Worm (Caenorhabditis elegans) whole organism, L4 larva: Measurements from ENCODE around the gene nhr-149.

Experiments used
- F10B5.3 ChIP-seq: sonication (generic microtip); optimal IDR thresholded peaks from 2 replicates; lab custom pipeline; 2016; ENCODE audit warnings: mild to moderate bottlenecking, missing genetic modification characterization, missing compliant biosample characterization
- R02D3.7 ChIP-seq: fragments of 150-350 bp; sonication (generic microtip); optimal IDR thresholded peaks from 3 replicates; lab custom pipeline; 2014; ENCODE audit warnings: missing biosample characterization, missing genetic modification characterization
- T20F7.1 ChIP-seq: fragments of 200-800 bp; sonication (Bioruptor generic); optimal IDR thresholded peaks from 2 replicates; lab custom pipeline; 2018; ENCODE audit warnings: mild to moderate bottlenecking, missing genetic modification characterization, missing compliant biosample characterization
- Y48G9A.11 ChIP-seq: fragments of 200-800 bp; sonication (Bioruptor generic); IDR thresholded peaks from 2 replicates; pipeline ENCODE4 v1.3.6; 2022; ENCODE audit warnings: missing genetic modification reagents, missing genetic modification characterization, missing compliant biosample characterization
- Y75B8A.6 ChIP-seq: fragments of 200-800 bp; sonication (Bioruptor generic); IDR thresholded peaks from 2 replicates; pipeline ENCODE4 v1.3.6; 2022; ENCODE audit warnings: missing genetic modification reagents, missing genetic modification characterization, missing compliant biosample characterization
- ZK337.2 ChIP-seq: fragments of 200-800 bp; sonication (Bioruptor generic); IDR thresholded peaks from 2 replicates; pipeline ENCODE4 v1.3.6; 2022; ENCODE audit warnings: missing genetic modification reagents, missing genetic modification characterization, missing compliant biosample characterization
- ZK546.5 ChIP-seq, 2 experiments: sonication (generic microtip); optimal IDR thresholded peaks; 2 replicates each; lab custom pipeline; 2017; ENCODE audit warnings: missing biosample characterization in 2 of 2, missing genetic modification characterization in 2 of 2
- aly-2 ChIP-seq: sonication (generic microtip); optimal IDR thresholded peaks from 2 replicates; lab custom pipeline; 2018; ENCODE audit warnings: missing biosample characterization, missing genetic modification characterization
- ama-1 ChIP-seq: fragments of 150-350 bp; optimal IDR thresholded peaks from 2 replicates; lab custom pipeline; 2014; ENCODE audit warnings: inconsistent platforms, mixed read lengths
- ceh-20 ChIP-seq: fragments of 200-800 bp; sonication (Bioruptor generic); IDR thresholded peaks from 2 replicates; pipeline ENCODE4 v1.3.6; 2022; ENCODE audit warnings: missing genetic modification reagents, missing genetic modification characterization, missing compliant biosample characterization
- ceh-82 ChIP-seq: sonication (generic microtip); optimal IDR thresholded peaks from 2 replicates; lab custom pipeline; 2017; ENCODE audit warnings: missing biosample characterization, missing genetic modification characterization
- daf-12 ChIP-seq: fragments of 150-350 bp; optimal IDR thresholded peaks from 2 replicates; lab custom pipeline; 2014; ENCODE audit warnings: missing biosample characterization, missing genetic modification reagents, missing genetic modification characterization
- daf-19 ChIP-seq: fragments of 200-800 bp; sonication (Bioruptor generic); conservative IDR thresholded peaks from 2 replicates; pipeline ENCODE4 v1.3.6; 2022; ENCODE audit warnings: missing genetic modification characterization, missing compliant biosample characterization
- dmd-8 ChIP-seq: fragments of 200-800 bp; sonication (Bioruptor generic); IDR thresholded peaks from 2 replicates; pipeline ENCODE4 v1.3.6; 2022; ENCODE audit warnings: missing genetic modification characterization, missing compliant biosample characterization
- dmd-9 ChIP-seq: fragments of 200-800 bp; sonication (Bioruptor generic); IDR thresholded peaks from 2 replicates; pipeline ENCODE4 v1.3.6; 2022; ENCODE audit warnings: missing genetic modification reagents, missing genetic modification characterization, missing compliant biosample characterization
- dpl-1 ChIP-seq: fragments of 150-350 bp; optimal IDR thresholded peaks from 2 replicates; lab custom pipeline; 2014; ENCODE audit warnings: missing biosample characterization, missing genetic modification reagents, missing genetic modification characterization
- dve-1 ChIP-seq: sonication (generic microtip); optimal IDR thresholded peaks from 2 replicates; lab custom pipeline; 2017; ENCODE audit warnings: antibody characterized with exemption, mild to moderate bottlenecking, missing genetic modification characterization, missing compliant biosample characterization; ENCODE audit not compliant: insufficient read depth
- egl-27 ChIP-seq: sonication (generic microtip); optimal IDR thresholded peaks from 3 replicates; lab custom pipeline; 2017; ENCODE audit warnings: missing biosample characterization, missing genetic modification reagents, missing genetic modification characterization
- fkh-10 ChIP-seq: fragments of 150-350 bp; optimal IDR thresholded peaks from 2 replicates; lab custom pipeline; 2014; ENCODE audit warnings: missing biosample characterization, missing genetic modification reagents, missing genetic modification characterization
- hif-1 ChIP-seq, 2 experiments: sonication (generic microtip); optimal IDR thresholded peaks; 2 replicates each; lab custom pipeline; 2016 to 2017; ENCODE audit warnings: missing compliant biosample characterization in 2 of 2, missing genetic modification characterization in 2 of 2, missing genetic modification reagents in 2 of 2, missing genotype in 2 of 2, mild to moderate bottlenecking in 1 of 2
- hlh-30 ChIP-seq: sonication (generic microtip); optimal IDR thresholded peaks from 2 replicates; lab custom pipeline; 2017; ENCODE audit warnings: antibody characterized with exemption, mild to moderate bottlenecking, missing genetic modification characterization, missing compliant biosample characterization; ENCODE audit not compliant: insufficient read depth
- lin-13 ChIP-seq: fragments of 150-350 bp; optimal IDR thresholded peaks from 2 replicates; lab custom pipeline; 2014; ENCODE audit warnings: missing biosample characterization, missing genetic modification reagents, missing genetic modification characterization
- lin-15B ChIP-seq: fragments of 150-350 bp; sonication (generic microtip); optimal IDR thresholded peaks from 3 replicates; lab custom pipeline; 2014; ENCODE audit warnings: missing biosample characterization, missing genetic modification characterization
- lin-29 ChIP-seq: fragments of 200-800 bp; sonication (Bioruptor generic); IDR thresholded peaks from 2 replicates; pipeline ENCODE4 v1.3.6; 2022; ENCODE audit warnings: missing genetic modification reagents, missing genetic modification characterization, missing compliant biosample characterization
- lin-38 ChIP-seq: fragments of 200-800 bp; sonication (Bioruptor generic); IDR thresholded peaks from 2 replicates; pipeline ENCODE4 v1.3.6; 2022; ENCODE audit warnings: missing genetic modification reagents, missing genetic modification characterization, missing compliant biosample characterization
- madf-5 ChIP-seq, 2 experiments: fragments of 200-800 bp; sonication (Bioruptor generic); IDR thresholded peaks; 2 replicates each; pipeline ENCODE4 v1.3.6; 2022; ENCODE audit warnings: missing compliant biosample characterization in 2 of 2, missing genetic modification characterization in 2 of 2
- mdl-1 ChIP-seq, 2 experiments: fragments of 150-350 bp in 1 of 2; sonication (generic microtip) in 1 of 2; optimal IDR thresholded peaks; 2 replicates each; lab custom pipeline; 2014 to 2017; ENCODE audit warnings: missing biosample characterization in 2 of 2, missing genetic modification characterization in 2 of 2
- mxl-2 ChIP-seq: fragments of 200-800 bp; sonication (Bioruptor generic); conservative IDR thresholded peaks from 2 replicates; pipeline ENCODE4 v1.3.6; 2022; ENCODE audit warnings: missing genetic modification reagents, missing genetic modification characterization, missing compliant biosample characterization
- nhr-10 ChIP-seq: fragments of 150-350 bp; optimal IDR thresholded peaks from 2 replicates; lab custom pipeline; 2014; ENCODE audit warnings: missing biosample characterization, missing genetic modification characterization
- nhr-28 ChIP-seq: fragments of 150-350 bp; optimal IDR thresholded peaks from 2 replicates; lab custom pipeline; 2014; ENCODE audit warnings: missing biosample characterization, missing genetic modification characterization
- nhr-48 ChIP-seq: sonication (generic microtip); optimal IDR thresholded peaks from 2 replicates; lab custom pipeline; 2016; ENCODE audit warnings: mild to moderate bottlenecking, missing genetic modification characterization, missing compliant biosample characterization
- nhr-76 ChIP-seq: fragments of 150-350 bp; optimal IDR thresholded peaks from 2 replicates; lab custom pipeline; 2014; ENCODE audit warnings: missing biosample characterization, missing genetic modification characterization
- php-3 ChIP-seq: fragments of 200-800 bp; sonication (Bioruptor generic); IDR thresholded peaks from 2 replicates; pipeline ENCODE4 v1.3.6; 2022; ENCODE audit warnings: missing genetic modification reagents, missing genetic modification characterization, missing compliant biosample characterization
- rbr-2 ChIP-seq: sonication (generic microtip); optimal IDR thresholded peaks from 2 replicates; lab custom pipeline; 2016; ENCODE audit warnings: missing genotype, missing genetic modification characterization, missing compliant biosample characterization
- set-16 ChIP-seq: fragments of 200-800 bp; sonication (Bioruptor generic); IDR thresholded peaks from 2 replicates; pipeline ENCODE4 v1.3.6; 2022; ENCODE audit warnings: missing genetic modification reagents, missing genetic modification characterization, missing compliant biosample characterization
- snpc-4 ChIP-seq: fragments of 150-350 bp; optimal IDR thresholded peaks from 2 replicates; lab custom pipeline; 2014; ENCODE audit warnings: missing biosample characterization, missing genetic modification characterization
- spr-1 ChIP-seq: sonication (generic microtip); optimal IDR thresholded peaks from 2 replicates; lab custom pipeline; 2016; ENCODE audit warnings: mild to moderate bottlenecking, missing genetic modification characterization, missing compliant biosample characterization
- spr-3 ChIP-seq: fragments of 200-800 bp; sonication (Bioruptor generic); optimal IDR thresholded peaks from 2 replicates; lab custom pipeline; 2018; ENCODE audit warnings: mild to moderate bottlenecking, missing genetic modification characterization, missing compliant biosample characterization
- unc-62 ChIP-seq, 3 experiments: fragments of 150-350 bp in 1 of 3; sonication (generic microtip); optimal IDR thresholded peaks in 2 of 3; peaks in 1 of 3; 1 replicate in 1 of 3; 2 replicates in 2 of 3; lab custom pipeline; 2014 to 2017; ENCODE audit warnings: missing biosample characterization in 3 of 3, missing genetic modification characterization in 3 of 3, missing genetic modification reagents in 3 of 3, missing genotype in 1 of 3
- zag-1 ChIP-seq: fragments of 150-350 bp; optimal IDR thresholded peaks from 2 replicates; lab custom pipeline; 2014; ENCODE audit warnings: missing biosample characterization, missing genetic modification characterization
- zfp-2 ChIP-seq: sonication (generic microtip); optimal IDR thresholded peaks from 2 replicates; lab custom pipeline; 2016; ENCODE audit warnings: mild to moderate bottlenecking, missing genetic modification characterization, missing compliant biosample characterization
- zip-2 ChIP-seq: fragments of 150-350 bp; optimal IDR thresholded peaks from 2 replicates; lab custom pipeline; 2014; ENCODE audit warnings: missing biosample characterization, missing genetic modification characterization

The nhr-149 gene

DNA sequence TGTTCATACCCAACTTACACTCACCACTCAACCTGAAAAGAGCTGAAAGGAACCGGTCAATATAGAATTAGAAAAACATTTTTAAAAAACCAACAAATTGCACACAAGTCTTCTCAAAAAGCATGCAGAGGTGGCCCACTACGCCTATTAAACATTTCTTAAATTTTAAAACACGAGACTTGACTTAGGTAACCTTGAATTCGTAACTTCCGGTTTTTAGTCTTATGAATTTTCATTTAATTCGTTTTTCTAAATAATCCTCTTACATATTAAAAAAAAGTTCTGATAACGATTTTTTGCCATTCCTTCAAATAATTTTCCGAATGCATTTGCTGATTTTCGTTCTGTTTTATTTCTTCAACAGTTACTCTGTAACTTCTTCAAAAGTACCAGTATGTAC lies 21.3 kb downstream of the nhr-149 start, which contains the start of gene clec-7:
Gene clec-7 (plus strand): TSS at position 301 of the 400 bp plus-strand sequence.
- TF ChIP-seq R02D3.7 (tag; lab: Kevin White, UChicago): no peak
- TF ChIP-seq unc-62 (GFP tag; optimal IDR thresholded peaks at IDR 0.05 in 1 of 2; lab: Kevin White, UChicago): peak in 1 of 2 experiments; percentile 43
- TF ChIP-seq unc-62 (tag; optimal IDR thresholded peaks at IDR 0.05; lab: Kevin White, UChicago): no peak

- TF ChIP-seq hlh-30 (tag; lab: Kevin White, UChicago) (no peak), nhr-76 (tag; lab: Kevin White, UChicago) (no peak), nhr-48 (tag; lab: Kevin White, UChicago) (no peak), F10B5.3 (no peak), ceh-20 (GFP tag; lab: Robert Waterston, UW) (no peak), ZK546.5 (tag; optimal IDR thresholded peaks at IDR 0.05; lab: Kevin White, UChicago) (no peak), lin-15B (tag; lab: Kevin White, UChicago) (no peak), dmd-8 (GFP tag; lab: Robert Waterston, UW) (no peak), unc-62 (GFP tag; optimal IDR thresholded peaks at IDR 0.05 in 1 of 2; lab: Kevin White, UChicago) (no peak), unc-62 (tag; optimal IDR thresholded peaks at IDR 0.05; lab: Kevin White, UChicago) (no peak), aly-2 (tag; lab: Kevin White, UChicago) (no peak), nhr-28 (no peak), daf-12 (tag; lab: Kevin White, UChicago) (no peak), lin-29 (GFP tag; lab: Robert Waterston, UW) (no peak), ceh-82 (tag; lab: Kevin White, UChicago) (no peak), snpc-4 (no peak), set-16 (GFP tag; lab: Robert Waterston, UW) (no peak), ama-1 (no peak), spr-3 (GFP tag; lab: Kevin White, UChicago) (no peak)
- TF ChIP-seq, all 104 proteins: peak for 0
Measured at ce11 chrV:7326928-7327327, 22.5 kb downstream of the nhr-149 start, which contains the start of gene F10G2.4. F10G2.4 (plus strand) TSS chrV:7327228.

ce11 chrV:7325285-7325684 lies 24.2 kb downstream of the nhr-149 start, which contains the start of gene srx-92:
srx-92 (minus strand) TSS chrV:7325385.
- TF ChIP-seq zfp-2 (tag; lab: Kevin White, UChicago): no peak
- TF ChIP-seq madf-5 (GFP tag; IDR thresholded peaks at IDR 0.05; lab: Robert Waterston, UW): no peak
- TF ChIP-seq daf-19 (GFP tag; lab: Robert Waterston, UW): no peak
- no peak for TF ChIP-seq lin-38
- TF ChIP-seq php-3 (GFP tag; lab: Robert Waterston, UW): no peak
- TF ChIP-seq ZK337.2 (GFP tag; lab: Robert Waterston, UW): no peak
- no peak for TF ChIP-seq dve-1
- no peak for TF ChIP-seq hif-1 (tag; optimal IDR thresholded peaks at IDR 0.05; lab: Kevin White, UChicago)
- no peak for TF ChIP-seq ceh-82 (tag; lab: Kevin White, UChicago)
- TF ChIP-seq mdl-1 (tag; optimal IDR thresholded peaks at IDR 0.05; lab: Kevin White, UChicago): no peak
- no peak for TF ChIP-seq T20F7.1 (GFP tag; lab: Kevin White, UChicago)
- TF ChIP-seq ZK546.5 (tag; optimal IDR thresholded peaks at IDR 0.05; lab: Kevin White, UChicago): no peak
- TF ChIP-seq lin-29 (GFP tag; lab: Robert Waterston, UW): no peak
- no peak for TF ChIP-seq R02D3.7 (tag; lab: Kevin White, UChicago)

DNA sequence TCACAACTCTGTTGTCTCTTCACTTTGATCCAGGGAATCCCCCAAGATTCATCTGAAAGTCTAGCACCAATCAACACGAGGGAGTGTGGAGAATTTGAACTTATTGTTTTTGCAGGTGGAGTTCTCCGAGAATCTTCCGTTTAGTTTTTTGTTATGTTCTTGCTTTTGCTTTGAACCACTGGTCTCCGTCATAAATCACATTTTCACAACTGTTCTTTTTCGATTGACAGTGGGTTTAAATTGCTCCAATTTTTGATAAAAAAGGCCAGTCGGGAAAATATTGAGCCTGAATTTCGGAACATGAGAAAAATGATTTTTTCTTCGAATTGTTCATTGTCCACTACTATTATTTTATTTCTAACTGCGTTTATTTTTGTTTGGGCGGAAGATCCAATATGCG lies 27.5 kb downstream of the nhr-149 start, which contains the start of gene F10G2.10:
Gene F10G2.10 (plus strand): TSS at position 301 of the 400 bp plus-strand sequence.
- TF ChIP-seq dpl-1 (no peak), unc-62 (GFP tag; optimal IDR thresholded peaks at IDR 0.05 in 1 of 2; lab: Kevin White, UChicago) (peak in 1 of 2 experiments; percentile 39), unc-62 (tag; optimal IDR thresholded peaks at IDR 0.05; lab: Kevin White, UChicago) (no peak), Y48G9A.11 (GFP tag; lab: Robert Waterston, UW) (no peak), egl-27 (tag; lab: Kevin White, UChicago) (no peak)

ce11 chrV:7320909-7321308 lies 28.5 kb downstream of the nhr-149 start, which contains the start of gene lmd-4:
lmd-4 (minus strand) TSS chrV:7321009.
- no peak for TF ChIP-seq spr-1 (tag; lab: Kevin White, UChicago)
- TF ChIP-seq dpl-1: no peak
- no peak for TF ChIP-seq zip-2 (tag; lab: Kevin White, UChicago)
- TF ChIP-seq snpc-4: no peak
- no peak for TF ChIP-seq zag-1
- no peak for TF ChIP-seq lin-15B (tag; lab: Kevin White, UChicago)
- no peak for TF ChIP-seq Y75B8A.6
- no peak for TF ChIP-seq nhr-76 (tag; lab: Kevin White, UChicago)
- TF ChIP-seq dmd-9: no peak
- TF ChIP-seq fkh-10: no peak
- no peak for TF ChIP-seq madf-5 (GFP tag; IDR thresholded peaks at IDR 0.05; lab: Robert Waterston, UW)
- TF ChIP-seq zfp-2 (tag; lab: Kevin White, UChicago): no peak
- no peak for TF ChIP-seq mxl-2 (GFP tag; lab: Robert Waterston, UW)
- TF ChIP-seq lin-13 (GFP tag; lab: Kevin White, UChicago): no peak
- no peak for TF ChIP-seq php-3 (GFP tag; lab: Robert Waterston, UW)
- TF ChIP-seq nhr-10 (tag; lab: Kevin White, UChicago): no peak
- TF ChIP-seq rbr-2 (tag; lab: Kevin White, UChicago): no peak
